Worm (Caenorhabditis elegans): ENCODE results near the gene Y116A8C.10.

DNA sequence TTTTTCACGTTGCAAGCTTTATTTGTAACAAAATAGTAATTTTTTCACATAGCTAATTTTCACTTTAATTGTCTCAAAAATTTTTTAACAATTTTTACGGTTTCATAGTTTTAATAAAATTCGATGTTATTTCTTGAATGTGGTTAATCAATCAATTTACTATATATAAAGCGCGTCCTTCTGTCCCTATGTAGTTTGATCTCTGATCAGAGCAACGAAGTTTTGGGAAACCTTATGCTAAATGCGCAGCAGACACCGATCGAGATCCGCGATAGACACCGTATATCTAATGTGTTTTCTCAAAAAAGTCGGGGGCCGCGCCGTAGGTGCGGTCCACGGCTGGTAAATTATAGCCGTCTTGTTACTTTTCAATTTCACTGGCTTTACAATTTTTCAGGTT, 50.3 kb downstream of the Y116A8C.10 start:
- TF ChIP-seq snpc-4 (GFP tag; optimal IDR thresholded peaks at IDR 0.05) (no peak), snpc-4 (tag; optimal IDR thresholded peaks at IDR 0.05) (peak in 1 of 4 experiments; percentile 52), B0019.2 (GFP tag; conservative IDR thresholded peaks at IDR 0.05) (no peak), ztf-22 (GFP tag; optimal IDR thresholded peaks at IDR 0.05) (no peak), ets-4 (GFP tag; optimal IDR thresholded peaks at IDR 0.05) (no peak), ama-1 (optimal IDR thresholded peaks at IDR 0.05) (no peak), ama-1 (GFP tag; optimal IDR thresholded peaks at IDR 0.05) (no peak), F57C9.4 (tag; optimal IDR thresholded peaks at IDR 0.05) (no peak), cebp-1 (GFP tag; IDR thresholded peaks at IDR 0.05) (no peak), cebp-1 (tag; optimal IDR thresholded peaks at IDR 0.05) (no peak), tbx-9 (tag; optimal IDR thresholded peaks at IDR 0.05; ENCODE audit: borderline replicate concordance) (no peak), lin-35 (GFP tag; optimal IDR thresholded peaks at IDR 0.05) (no peak), nfya-1 (tag; optimal IDR thresholded peaks at IDR 0.05; ENCODE audit: borderline replicate concordance, insufficient read depth) (no peak)

Data from whole organism, young adult.